Worm (Caenorhabditis elegans): ENCODE measurements around the gene fbxa-188.

fbxa-188 gene

ce11 chrV:17344876-17345275 lies at the start of gene fbxa-188, which contains the start of gene fbxa-189:
Gene fbxa-188 (minus strand): TSS chrV:17344926.
Gene fbxa-189 (plus strand): TSS chrV:17345214.
- TF ChIP-seq duxl-1 (tag; optimal IDR thresholded peaks at IDR 0.05; ENCODE audit: poor library complexity), result peak; percentile 56
- no peak for TF ChIP-seq daf-16 (GFP tag; optimal IDR thresholded peaks at IDR 0.05)
- TF ChIP-seq daf-16 (tag; optimal IDR thresholded peaks at IDR 0.05), result peak; percentile 69
- peak; percentile 40 for TF ChIP-seq nhr-28 (tag; optimal IDR thresholded peaks at IDR 0.05)
- TF ChIP-seq pqm-1 (tag; optimal IDR thresholded peaks at IDR 0.05), result peak; percentile 56
- TF ChIP-seq dmd-6 (GFP tag; IDR thresholded peaks at IDR 0.05), result peak; percentile 10; the same call in 1 of the 2 replicates
- TF ChIP-seq nhr-6 (tag; optimal IDR thresholded peaks at IDR 0.05), result no peak
- TF ChIP-seq dve-1 (tag; optimal IDR thresholded peaks at IDR 0.05; ENCODE audit: insufficient read depth), result peak; percentile 12
- no peak for TF ChIP-seq arid-1 (GFP tag; conservative IDR thresholded peaks at IDR 0.05)

DNA sequence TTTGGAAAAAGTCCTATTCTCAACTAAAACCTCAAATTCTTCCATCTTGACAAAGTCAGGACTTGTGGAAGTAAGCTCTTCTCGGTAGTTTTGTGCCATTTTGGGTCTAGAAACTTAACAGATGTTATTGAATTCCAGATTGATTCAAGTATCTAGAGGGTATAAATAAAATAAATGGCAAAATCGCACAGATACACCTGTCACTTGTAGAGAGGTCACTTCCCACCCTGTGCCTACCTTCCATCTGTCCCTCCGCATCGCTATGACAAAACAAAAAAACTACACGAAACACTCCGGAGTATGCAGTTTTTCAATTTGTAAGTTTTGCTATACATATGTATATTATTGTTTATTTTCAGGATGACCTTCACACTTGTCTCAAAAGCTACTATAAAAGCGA lies 35.2 kb upstream of the fbxa-188 start, which contains the start of gene Y20C6A.4:
Gene Y20C6A.4, plus strand, starts transcription at position 301 of the 400 bp plus-strand sequence.
- TF ChIP-seq saeg-2 (GFP tag; IDR thresholded peaks at IDR 0.05), result no peak
- TF ChIP-seq duxl-1 (tag; optimal IDR thresholded peaks at IDR 0.05; ENCODE audit: poor library complexity), result no peak
- TF ChIP-seq ceh-44 (GFP tag; IDR thresholded peaks at IDR 0.05), result no peak

- TF ChIP-seq set-16 (GFP tag; IDR thresholded peaks at IDR 0.05) (peak; percentile 94), ceh-44 (GFP tag; IDR thresholded peaks at IDR 0.05) (no peak)
Observed at ce11 chrV:17377140-17377539, 32.4 kb upstream of the fbxa-188 start, which contains the start of gene fbxb-7. Gene fbxb-7 (plus strand): TSS chrV:17377406.

DNA sequence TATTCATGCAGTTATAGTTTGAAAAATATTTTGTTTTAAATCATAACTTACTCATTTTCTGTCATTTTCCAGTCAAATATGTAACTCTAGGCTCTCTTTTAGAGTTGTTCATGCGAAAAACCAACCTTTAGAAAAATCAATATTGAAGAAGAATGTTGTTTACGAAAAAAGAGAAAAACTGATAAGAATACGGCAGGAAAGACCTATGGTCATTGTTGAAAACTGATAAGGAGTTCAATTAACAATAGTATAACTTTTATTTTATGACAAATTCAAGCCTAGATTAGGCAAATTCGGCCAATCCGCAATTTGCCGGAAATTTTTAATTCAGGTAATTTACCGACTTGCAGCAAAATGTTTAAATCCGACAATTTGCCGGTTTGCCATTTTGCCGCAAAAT lies 31.9 kb upstream of the fbxa-188 start, which contains the start of gene Y20C6A.1:
Gene Y20C6A.1, minus strand, starts transcription at position 107 of the 400 bp plus-strand sequence.
- peak; percentile 46 for TF ChIP-seq dve-1 (tag; optimal IDR thresholded peaks at IDR 0.05; ENCODE audit: insufficient read depth)
- no peak for TF ChIP-seq nhr-76 (tag; optimal IDR thresholded peaks at IDR 0.05)
- no peak for TF ChIP-seq saeg-2 (GFP tag; IDR thresholded peaks at IDR 0.05)
- TF ChIP-seq pha-4 (GFP tag; IDR thresholded peaks at IDR 0.05), result no peak
- TF ChIP-seq pha-4 (tag; optimal IDR thresholded peaks at IDR 0.05), result no peak
- no peak for TF ChIP-seq lin-29 (GFP tag; IDR thresholded peaks at IDR 0.05)
- no peak for TF ChIP-seq unc-39 (tag; optimal IDR thresholded peaks at IDR 0.05)
- no peak for TF ChIP-seq daf-16 (GFP tag; optimal IDR thresholded peaks at IDR 0.05)
- TF ChIP-seq daf-16 (tag; optimal IDR thresholded peaks at IDR 0.05), result peak; percentile 90
- TF ChIP-seq nhr-10 (tag; optimal IDR thresholded peaks at IDR 0.05), result no peak
- no peak for TF ChIP-seq skn-1 (tag; optimal IDR thresholded peaks at IDR 0.05)
- no peak for TF ChIP-seq arid-1 (GFP tag; conservative IDR thresholded peaks at IDR 0.05)
- no peak for TF ChIP-seq lin-13 (GFP tag; optimal IDR thresholded peaks at IDR 0.05)
- TF ChIP-seq nhr-28 (tag; optimal IDR thresholded peaks at IDR 0.05), result peak; percentile 2
- TF ChIP-seq T20F7.1 (GFP tag; optimal IDR thresholded peaks at IDR 0.05), result no peak
- no peak for TF ChIP-seq hlh-30 (tag; optimal IDR thresholded peaks at IDR 0.05; ENCODE audit: insufficient read depth)
- no peak for TF ChIP-seq nhr-6 (tag; optimal IDR thresholded peaks at IDR 0.05)
- TF ChIP-seq unc-62 (GFP tag; optimal IDR thresholded peaks at IDR 0.05 in 1 of 2), result peak in 1 of 2 experiments; percentile 69
- no peak for TF ChIP-seq unc-62 (tag; optimal IDR thresholded peaks at IDR 0.05)
- no peak for TF ChIP-seq hlh-11 (tag; optimal IDR thresholded peaks at IDR 0.05)
- peak; percentile 46 for TF ChIP-seq pqm-1 (tag; optimal IDR thresholded peaks at IDR 0.05)
- TF ChIP-seq duxl-1 (tag; optimal IDR thresholded peaks at IDR 0.05; ENCODE audit: poor library complexity), result peak; percentile 14

ce11 chrV:17352827-17353373 lies 8.2 kb upstream of the fbxa-188 start, which contains the start of the genes fbxa-134 and F47H4.2:
Gene fbxa-134 (minus strand): TSS chrV:17352870.
Gene F47H4.2 (plus strand): TSS chrV:17353323.
- no peak for TF ChIP-seq lin-39 (tag; optimal IDR thresholded peaks at IDR 0.05)
- TF ChIP-seq F10B5.3 (tag; optimal IDR thresholded peaks at IDR 0.05), result no peak
- TF ChIP-seq zfp-3 (GFP tag; conservative IDR thresholded peaks at IDR 0.05), result no peak
- TF ChIP-seq jun-1 (tag; optimal IDR thresholded peaks at IDR 0.05), result no peak
- no peak for TF ChIP-seq aly-2 (tag; optimal IDR thresholded peaks at IDR 0.05)
- peak; percentile 22 for TF ChIP-seq nhr-77 (tag; optimal IDR thresholded peaks at IDR 0.05)
- TF ChIP-seq duxl-1 (tag; optimal IDR thresholded peaks at IDR 0.05; ENCODE audit: poor library complexity), result no peak
- TF ChIP-seq zip-11 (GFP tag; IDR thresholded peaks at IDR 0.05), result no peak
- TF ChIP-seq arid-1 (GFP tag; conservative IDR thresholded peaks at IDR 0.05), result no peak
- peak; percentile 83 for TF ChIP-seq nhr-28 (tag; optimal IDR thresholded peaks at IDR 0.05)
- no peak for TF ChIP-seq tra-1 (GFP tag; IDR thresholded peaks at IDR 0.05)
- no peak for TF ChIP-seq T26A8.4 (GFP tag; IDR thresholded peaks at IDR 0.05)
- TF ChIP-seq mxl-3 (GFP tag; optimal IDR thresholded peaks at IDR 0.05), result no peak
- TF ChIP-seq hlh-11 (tag; optimal IDR thresholded peaks at IDR 0.05), result peak; percentile 76
- TF ChIP-seq nhr-42 (GFP tag; IDR thresholded peaks at IDR 0.05), result no peak
- TF ChIP-seq ces-1 (GFP tag; optimal IDR thresholded peaks at IDR 0.05), result no peak
- TF ChIP-seq egl-43 (GFP tag; IDR thresholded peaks at IDR 0.05), result no peak
- no peak for TF ChIP-seq daf-16 (GFP tag; optimal IDR thresholded peaks at IDR 0.05)
- peak; percentile 98 for TF ChIP-seq daf-16 (tag; optimal IDR thresholded peaks at IDR 0.05)
- no peak for TF ChIP-seq madf-5 (GFP tag; IDR thresholded peaks at IDR 0.05)
- TF ChIP-seq dve-1 (tag; optimal IDR thresholded peaks at IDR 0.05; ENCODE audit: insufficient read depth), result peak; percentile 36
- TF ChIP-seq ceh-62 (tag; optimal IDR thresholded peaks at IDR 0.05), result no peak
- no peak for TF ChIP-seq ZK546.5 (tag; optimal IDR thresholded peaks at IDR 0.05)
- no peak for TF ChIP-seq ztf-7 (tag; optimal IDR thresholded peaks at IDR 0.05)
